Worm (Caenorhabditis elegans): ENCODE measurements around the gene C16B8.3.

ce11 chrX:3959221-3959620 lies 9.2 kb downstream of the C16B8.3 start:
- TF ChIP-seq mdl-1 (tag; optimal IDR thresholded peaks at IDR 0.05) (no peak), snpc-4 (tag; optimal IDR thresholded peaks at IDR 0.05) (no peak), lin-39 (tag; optimal IDR thresholded peaks at IDR 0.05) (no peak), ztf-11 (tag; optimal IDR thresholded peaks at IDR 0.05) (no peak), nhr-20 (tag; optimal IDR thresholded peaks at IDR 0.05) (no peak), snu-23 (GFP tag; optimal IDR thresholded peaks at IDR 0.05) (no peak)
